Worm (Caenorhabditis elegans) whole organism, L1 larva: ENCODE measurements around the gene mars-1.
A peak's percentile ranks its signal among the peaks of the same experiment; 100 is the strongest.

Source experiments
- C04F5.9 ChIP-seq: sonication (generic microtip); optimal IDR thresholded peaks from 2 replicates; lab custom pipeline; 2016; ENCODE audit warnings: missing genetic modification characterization, missing compliant biosample characterization
- C16A3.4 ChIP-seq: fragments of 150-350 bp; optimal IDR thresholded peaks from 2 replicates; lab custom pipeline; 2014; ENCODE audit warnings: missing biosample characterization, missing genetic modification characterization
- F16B12.6 ChIP-seq: fragments of 150-350 bp; optimal IDR thresholded peaks from 2 replicates; lab custom pipeline; 2014; ENCODE audit warnings: missing biosample characterization, missing genetic modification characterization
- Y116A8C.19 ChIP-seq: sonication (generic microtip); optimal IDR thresholded peaks from 2 replicates; lab custom pipeline; 2016; ENCODE audit warnings: missing compliant biosample characterization, missing genetic modification characterization, borderline replicate concordance
- aha-1 ChIP-seq: fragments of 150-350 bp; optimal IDR thresholded peaks from 2 replicates; lab custom pipeline; 2014; ENCODE audit warnings: missing biosample characterization, missing genetic modification characterization
- alr-1 ChIP-seq: fragments of 200-800 bp; sonication (Bioruptor generic); optimal IDR thresholded peaks from 2 replicates; lab custom pipeline; 2018; ENCODE audit warnings: borderline replicate concordance, mild to moderate bottlenecking, missing genetic modification characterization, missing compliant biosample characterization
- aly-2 ChIP-seq: fragments of 150-350 bp; optimal IDR thresholded peaks from 2 replicates; lab custom pipeline; 2014; ENCODE audit warnings: missing biosample characterization, missing genetic modification characterization
- ama-1 ChIP-seq: fragments of 150-350 bp; optimal IDR thresholded peaks from 2 replicates; lab custom pipeline; 2014
- blmp-1 ChIP-seq: fragments of 150-350 bp; optimal IDR thresholded peaks from 2 replicates; lab custom pipeline; 2014; ENCODE audit warnings: missing biosample characterization, missing genetic modification characterization
- ceh-63 ChIP-seq: fragments of 200-800 bp; sonication (Bioruptor generic); optimal IDR thresholded peaks from 2 replicates; lab custom pipeline; 2018; ENCODE audit warnings: mild to moderate bottlenecking, missing genetic modification characterization, missing compliant biosample characterization
- ceh-8 ChIP-seq: fragments of 200-800 bp; sonication (Bioruptor generic); optimal IDR thresholded peaks from 2 replicates; lab custom pipeline; 2018; ENCODE audit warnings: mild to moderate bottlenecking, missing genetic modification characterization, moderate library complexity, missing compliant biosample characterization
- ceh-82 ChIP-seq, 3 experiments: fragments of 150-350 bp in 1 of 3; sonication (generic microtip) in 2 of 3; optimal IDR thresholded peaks; 2 replicates each; lab custom pipeline; 2014 to 2017; ENCODE audit warnings: missing biosample characterization in 3 of 3, missing genetic modification characterization in 3 of 3
- ceh-88 ChIP-seq: fragments of 200-800 bp; sonication (Bioruptor generic); IDR thresholded peaks from 2 replicates; pipeline ENCODE4 v1.3.6; 2022; ENCODE audit warnings: missing genetic modification characterization, missing compliant biosample characterization
- dsc-1 ChIP-seq: sonication (generic microtip); optimal IDR thresholded peaks from 2 replicates; lab custom pipeline; 2016; ENCODE audit warnings: mild to moderate bottlenecking, missing genetic modification characterization, missing compliant biosample characterization
- egl-13 ChIP-seq: sonication (generic microtip); optimal IDR thresholded peaks from 2 replicates; lab custom pipeline; 2016; ENCODE audit warnings: missing genotype, missing genetic modification reagents, missing genetic modification characterization, missing compliant biosample characterization
- egl-27 ChIP-seq, 2 experiments: fragments of 150-350 bp in 1 of 2; sonication (generic microtip); optimal IDR thresholded peaks; 3 replicates each; lab custom pipeline; 2017 to 2018; ENCODE audit warnings: missing biosample characterization in 2 of 2, missing genetic modification characterization in 2 of 2, missing genetic modification reagents in 2 of 2
- elt-2 ChIP-seq: sonication (generic microtip); optimal IDR thresholded peaks from 2 replicates; lab custom pipeline; 2016; ENCODE audit warnings: missing genetic modification characterization, mild to moderate bottlenecking, inconsistent platforms, missing compliant biosample characterization, missing genetic modification reagents
- elt-3 ChIP-seq, 6 experiments: fragments of 150-350 bp in 1 of 6; sonication (generic microtip); optimal IDR thresholded peaks; 2 replicates each; lab custom pipeline; 2017 to 2018; ENCODE audit warnings: missing biosample characterization in 6 of 6, missing genetic modification characterization in 6 of 6, inconsistent platforms in 1 of 6
- ets-5 ChIP-seq: fragments of 200-800 bp; sonication (Bioruptor generic); IDR thresholded peaks from 2 replicates; pipeline ENCODE4 v1.3.6; 2022; ENCODE audit warnings: missing genetic modification characterization, missing compliant biosample characterization
- fkh-10 ChIP-seq: sonication (generic microtip); optimal IDR thresholded peaks from 2 replicates; lab custom pipeline; 2017; ENCODE audit warnings: missing biosample characterization, missing genetic modification reagents, missing genetic modification characterization
- fkh-8 ChIP-seq: sonication (generic microtip); optimal IDR thresholded peaks from 2 replicates; lab custom pipeline; 2016; ENCODE audit warnings: mild to moderate bottlenecking, missing genetic modification characterization, missing compliant biosample characterization
- fos-1 ChIP-seq: fragments of 150-350 bp; optimal IDR thresholded peaks from 2 replicates; lab custom pipeline; 2014; ENCODE audit warnings: missing biosample characterization, missing genetic modification characterization
- hlh-17 ChIP-seq: fragments of 200-800 bp; sonication (Bioruptor generic); optimal IDR thresholded peaks from 2 replicates; lab custom pipeline; 2018; ENCODE audit warnings: missing genetic modification characterization, mild to moderate bottlenecking, missing compliant biosample characterization, moderate library complexity, borderline replicate concordance
- jun-1 ChIP-seq: fragments of 150-350 bp; optimal IDR thresholded peaks from 2 replicates; lab custom pipeline; 2014; ENCODE audit warnings: missing biosample characterization, missing genetic modification reagents, missing genetic modification characterization
- lin-13 ChIP-seq: fragments of 150-350 bp; optimal IDR thresholded peaks from 2 replicates; lab custom pipeline; 2014; ENCODE audit warnings: missing biosample characterization, missing genetic modification reagents, missing genetic modification characterization
- lin-14 ChIP-seq: fragments of 200-800 bp; sonication (Bioruptor generic); optimal IDR thresholded peaks from 2 replicates; lab custom pipeline; 2018; ENCODE audit warnings: mild to moderate bottlenecking, missing genetic modification characterization, moderate library complexity, missing compliant biosample characterization
- lin-15B ChIP-seq: fragments of 150-350 bp; sonication (generic microtip); optimal IDR thresholded peaks from 3 replicates; lab custom pipeline; 2014; ENCODE audit warnings: missing biosample characterization, missing genetic modification characterization
- lin-39 ChIP-seq: fragments of 150-350 bp; optimal IDR thresholded peaks from 2 replicates; lab custom pipeline; 2014; ENCODE audit warnings: missing biosample characterization, missing genetic modification reagents, missing genetic modification characterization
- lir-3 ChIP-seq: sonication (generic microtip); optimal IDR thresholded peaks from 2 replicates; lab custom pipeline; 2016; ENCODE audit warnings: mild to moderate bottlenecking, missing genetic modification characterization, moderate library complexity, missing compliant biosample characterization; ENCODE audit not compliant: poor library complexity
- mdl-1 ChIP-seq, 2 experiments: fragments of 150-350 bp; optimal IDR thresholded peaks; 2 replicates each; lab custom pipeline; 2014 to 2017; ENCODE audit warnings: missing biosample characterization in 2 of 2, missing genetic modification characterization in 2 of 2, inconsistent platforms in 1 of 2
- mef-2 ChIP-seq: fragments of 150-350 bp; optimal IDR thresholded peaks from 2 replicates; lab custom pipeline; 2014; ENCODE audit warnings: missing biosample characterization, missing genetic modification characterization
- mep-1 ChIP-seq: fragments of 150-350 bp; optimal IDR thresholded peaks from 2 replicates; lab custom pipeline; 2014; ENCODE audit warnings: missing biosample characterization, missing genetic modification characterization
- nhr-11 ChIP-seq: fragments of 150-350 bp; optimal IDR thresholded peaks from 2 replicates; lab custom pipeline; 2014; ENCODE audit warnings: missing biosample characterization, missing genetic modification characterization
- nhr-12 ChIP-seq: sonication (generic microtip); optimal IDR thresholded peaks from 2 replicates; lab custom pipeline; 2017; ENCODE audit warnings: missing biosample characterization, missing genetic modification characterization
- nhr-19 ChIP-seq: fragments of 200-800 bp; sonication (Bioruptor generic); conservative IDR thresholded peaks from 2 replicates; pipeline ENCODE4 v1.3.6; 2022; ENCODE audit warnings: missing genetic modification characterization, missing compliant biosample characterization
- nhr-20 ChIP-seq: sonication (generic microtip); optimal IDR thresholded peaks from 2 replicates; lab custom pipeline; 2016; ENCODE audit warnings: mild to moderate bottlenecking, missing genetic modification characterization, missing compliant biosample characterization
- nhr-237 ChIP-seq: fragments of 150-350 bp; optimal IDR thresholded peaks from 2 replicates; lab custom pipeline; 2014; ENCODE audit warnings: missing biosample characterization, missing genetic modification characterization
- nhr-28 ChIP-seq: fragments of 150-350 bp; optimal IDR thresholded peaks from 2 replicates; lab custom pipeline; 2014; ENCODE audit warnings: missing biosample characterization, missing genetic modification characterization
- nhr-76 ChIP-seq: sonication (generic microtip); optimal IDR thresholded peaks from 2 replicates; lab custom pipeline; 2017; ENCODE audit warnings: missing biosample characterization, missing genetic modification characterization
- nhr-77 ChIP-seq: fragments of 150-350 bp; optimal IDR thresholded peaks from 2 replicates; lab custom pipeline; 2014; ENCODE audit warnings: missing biosample characterization, missing genetic modification characterization
- nhr-84 ChIP-seq: sonication (generic microtip); optimal IDR thresholded peaks from 2 replicates; lab custom pipeline; 2017; ENCODE audit warnings: missing biosample characterization, missing genetic modification characterization
- pqm-1 ChIP-seq: sonication (generic microtip); optimal IDR thresholded peaks from 3 replicates; lab custom pipeline; 2017; ENCODE audit warnings: missing biosample characterization, missing genetic modification characterization
- sox-4 ChIP-seq: sonication (generic microtip); optimal IDR thresholded peaks from 2 replicates; lab custom pipeline; 2016; ENCODE audit warnings: missing genetic modification characterization, missing compliant biosample characterization
- sptf-1 ChIP-seq: fragments of 150-350 bp; optimal IDR thresholded peaks from 2 replicates; lab custom pipeline; 2014; ENCODE audit warnings: missing biosample characterization, missing genetic modification characterization
- sup-37 ChIP-seq: fragments of 200-800 bp; sonication (Bioruptor generic); optimal IDR thresholded peaks from 2 replicates; lab custom pipeline; 2018; ENCODE audit warnings: mild to moderate bottlenecking, missing genetic modification characterization, missing compliant biosample characterization
- swsn-7 ChIP-seq: sonication (generic microtip); optimal IDR thresholded peaks from 2 replicates; lab custom pipeline; 2016; ENCODE audit warnings: missing genetic modification characterization, missing compliant biosample characterization
- tbx-2 ChIP-seq: sonication (generic microtip); optimal IDR thresholded peaks from 2 replicates; lab custom pipeline; 2016; ENCODE audit warnings: missing genetic modification characterization, missing compliant biosample characterization
- tlp-1 ChIP-seq: fragments of 150-350 bp; optimal IDR thresholded peaks from 2 replicates; lab custom pipeline; 2014; ENCODE audit warnings: missing biosample characterization, missing genetic modification characterization
- unc-130 ChIP-seq: fragments of 150-350 bp; optimal IDR thresholded peaks from 2 replicates; lab custom pipeline; 2017; ENCODE audit warnings: missing biosample characterization, missing genetic modification characterization, inconsistent platforms
- unc-62 ChIP-seq: fragments of 150-350 bp; optimal IDR thresholded peaks from 2 replicates; lab custom pipeline; 2014; ENCODE audit warnings: missing biosample characterization, missing genetic modification reagents, missing genetic modification characterization
- unc-98 ChIP-seq: fragments of 200-800 bp; sonication (Bioruptor generic); IDR thresholded peaks from 2 replicates; pipeline ENCODE4 v1.3.6; 2022; ENCODE audit warnings: missing genetic modification characterization, missing compliant biosample characterization
- vab-15 ChIP-seq: sonication (generic microtip); optimal IDR thresholded peaks from 2 replicates; lab custom pipeline; 2017; ENCODE audit warnings: missing genotype, mild to moderate bottlenecking, missing genetic modification characterization, missing compliant biosample characterization
- zag-1 ChIP-seq: fragments of 150-350 bp; optimal IDR thresholded peaks from 2 replicates; lab custom pipeline; 2014; ENCODE audit warnings: missing biosample characterization, missing genetic modification characterization

Gene mars-1

ce11 chrIV:11601721-11602405 lies 33.4 kb downstream of the mars-1 start (continued):
- TF ChIP-seq egl-27 (tag; optimal IDR thresholded peaks at IDR 0.05; lab: Kevin White, UChicago) (no peak), sox-4 (tag; lab: Kevin White, UChicago) (no peak), nhr-76 (tag; lab: Kevin White, UChicago) (no peak), tbx-2 (peak; percentile 72), ceh-8 (GFP tag; lab: Kevin White, UChicago) (no peak), nhr-84 (tag; lab: Kevin White, UChicago) (no peak), alr-1 (tag; lab: Kevin White, UChicago) (no peak), mep-1 (tag; lab: Kevin White, UChicago) (peak; percentile 63), lin-15B (peak; percentile 28), sup-37 (GFP tag; lab: Kevin White, UChicago) (no peak), unc-62 (no peak), nhr-237 (tag; lab: Kevin White, UChicago) (peak; percentile 12), nhr-20 (tag; lab: Kevin White, UChicago) (peak; percentile 73), swsn-7 (tag; lab: Kevin White, UChicago) (peak; percentile 75), elt-3 (tag; optimal IDR thresholded peaks at IDR 0.05; lab: Kevin White, UChicago) (peak in 1 of 6 experiments; percentile 52), dsc-1 (tag; lab: Kevin White, UChicago) (peak; percentile 46), unc-98 (GFP tag; lab: Robert Waterston, UW) (no peak), jun-1 (peak; percentile 50), vab-15 (tag; lab: Kevin White, UChicago) (no peak), hlh-17 (GFP tag; lab: Kevin White, UChicago) (no peak), nhr-77 (peak; percentile 31), mdl-1 (tag; optimal IDR thresholded peaks at IDR 0.05; lab: Kevin White, UChicago) (peak in 1 of 2 experiments; percentile 60), nhr-11 (tag; lab: Kevin White, UChicago) (no peak), fkh-10 (GFP tag; lab: Kevin White, UChicago) (no peak), elt-2 (tag; lab: Kevin White, UChicago) (no peak), fkh-8 (tag; lab: Kevin White, UChicago) (peak; percentile 72), Y116A8C.19 (no peak), egl-13 (tag; lab: Kevin White, UChicago) (peak; percentile 11), tlp-1 (tag; lab: Kevin White, UChicago) (no peak), lin-14 (peak; percentile 72), lin-13 (GFP tag; lab: Kevin White, UChicago) (peak; percentile 60), ceh-88 (GFP tag; lab: Robert Waterston, UW) (no peak), C16A3.4 (tag; lab: Kevin White, UChicago) (peak; percentile 81), nhr-19 (GFP tag; lab: Robert Waterston, UW) (peak; percentile 72), nhr-28 (tag; lab: Kevin White, UChicago) (no peak), ceh-63 (GFP tag; lab: Kevin White, UChicago) (no peak), lir-3 (tag; lab: Kevin White, UChicago) (no peak), zag-1 (tag; lab: Kevin White, UChicago) (peak; percentile 25), aha-1 (tag; lab: Kevin White, UChicago) (no peak), mef-2 (tag; lab: Kevin White, UChicago) (peak; percentile 6), C04F5.9 (peak; percentile 72), unc-130 (peak; percentile 56), nhr-12 (no peak), aly-2 (tag; lab: Kevin White, UChicago) (peak; percentile 3), pqm-1 (tag; lab: Kevin White, UChicago) (no peak), ets-5 (no peak), sptf-1 (tag; lab: Kevin White, UChicago) (no peak), F16B12.6 (tag; lab: Kevin White, UChicago) (peak; percentile 22), ceh-82 (tag; optimal IDR thresholded peaks at IDR 0.05; lab: Kevin White, UChicago) (peak; percentile 24 to 86 (median 63)), blmp-1 (tag; lab: Kevin White, UChicago) (peak; percentile 68), lin-39 (tag; lab: Kevin White, UChicago) (peak; percentile 34), ama-1 (lab: Kevin White, UChicago) (peak; percentile 27), fos-1 (tag; lab: Kevin White, UChicago) (peak; percentile 23)
